Worm (Caenorhabditis elegans) whole organism, L1 larva: Measurements from ENCODE around the gene C16C8.19.

Experiments used
- aha-1 ChIP-seq: fragments of 150-350 bp; optimal IDR thresholded peaks from 2 replicates; lab custom pipeline; 2014; ENCODE audit warnings: missing biosample characterization, missing genetic modification characterization
- aly-2 ChIP-seq: fragments of 150-350 bp; optimal IDR thresholded peaks from 2 replicates; lab custom pipeline; 2014; ENCODE audit warnings: missing biosample characterization, missing genetic modification characterization
- egl-27 ChIP-seq, 2 experiments: fragments of 150-350 bp in 1 of 2; sonication (generic microtip); optimal IDR thresholded peaks; 3 replicates each; lab custom pipeline; 2017 to 2018; ENCODE audit warnings: missing biosample characterization in 2 of 2, missing genetic modification characterization in 2 of 2, missing genetic modification reagents in 2 of 2
- fos-1 ChIP-seq: fragments of 150-350 bp; optimal IDR thresholded peaks from 2 replicates; lab custom pipeline; 2014; ENCODE audit warnings: missing biosample characterization, missing genetic modification characterization
- lin-15B ChIP-seq: fragments of 150-350 bp; sonication (generic microtip); optimal IDR thresholded peaks from 3 replicates; lab custom pipeline; 2014; ENCODE audit warnings: missing biosample characterization, missing genetic modification characterization
- lin-35 ChIP-seq, 2 experiments: fragments of 150-350 bp; optimal IDR thresholded peaks; 2 replicates each; lab custom pipeline; 2014; ENCODE audit warnings: missing biosample characterization in 2 of 2, missing genetic modification characterization in 2 of 2, missing genetic modification reagents in 2 of 2
- lsy-2 ChIP-seq, 2 experiments: fragments of 150-350 bp; optimal IDR thresholded peaks; 2 replicates each; lab custom pipeline; 2014; ENCODE audit warnings: missing biosample characterization in 2 of 2, missing genetic modification characterization in 2 of 2
- mep-1 ChIP-seq: fragments of 150-350 bp; optimal IDR thresholded peaks from 2 replicates; lab custom pipeline; 2014; ENCODE audit warnings: missing biosample characterization, missing genetic modification characterization
- nhr-47 ChIP-seq: sonication (generic microtip); optimal IDR thresholded peaks from 2 replicates; lab custom pipeline; 2016; ENCODE audit warnings: mild to moderate bottlenecking, missing genetic modification characterization, moderate library complexity, missing compliant biosample characterization
- nhr-77 ChIP-seq: fragments of 150-350 bp; optimal IDR thresholded peaks from 2 replicates; lab custom pipeline; 2014; ENCODE audit warnings: missing biosample characterization, missing genetic modification characterization
- nhr-90 ChIP-seq: sonication (generic microtip); optimal IDR thresholded peaks from 2 replicates; lab custom pipeline; 2016; ENCODE audit warnings: mild to moderate bottlenecking, missing genetic modification characterization, missing compliant biosample characterization; ENCODE audit not compliant: poor library complexity
- skn-1 ChIP-seq: fragments of 150-350 bp; optimal IDR thresholded peaks from 2 replicates; lab custom pipeline; 2014; ENCODE audit warnings: missing biosample characterization, missing genetic modification characterization
- snpc-4 ChIP-seq: fragments of 150-350 bp; optimal IDR thresholded peaks from 2 replicates; lab custom pipeline; 2014; ENCODE audit warnings: missing biosample characterization, missing genetic modification characterization
- ztf-4 ChIP-seq: fragments of 150-350 bp; optimal IDR thresholded peaks from 2 replicates; lab custom pipeline; 2014; ENCODE audit warnings: missing biosample characterization, missing genetic modification characterization

- TF ChIP-seq egl-27 (tag; optimal IDR thresholded peaks at IDR 0.05; lab: Kevin White, UChicago) (no peak), lsy-2 (tag; optimal IDR thresholded peaks at IDR 0.05; lab: Kevin White, UChicago) (no peak), lin-35 (GFP tag; optimal IDR thresholded peaks at IDR 0.05; lab: Kevin White, UChicago) (no peak), ztf-4 (tag; lab: Kevin White, UChicago) (no peak), nhr-47 (tag; lab: Kevin White, UChicago) (no peak), skn-1 (tag; lab: Kevin White, UChicago) (no peak), aha-1 (tag; lab: Kevin White, UChicago) (no peak), lin-15B (no peak), mep-1 (tag; lab: Kevin White, UChicago) (no peak), nhr-77 (no peak), aly-2 (tag; lab: Kevin White, UChicago) (no peak), nhr-90 (tag; lab: Kevin White, UChicago) (no peak), snpc-4 (no peak), fos-1 (tag; lab: Kevin White, UChicago) (no peak)
Observed at ce11 chrII:3425433-3425832, 32.9 kb upstream of the C16C8.19 start, which contains the start of gene nep-11.
